Fruit fly (Drosophila melanogaster) whole organism, embryonic: ENCODE data around the gene CG11672.

Source experiments
- Asciz ChIP-seq: fragments of 200-800 bp; sonication (Bioruptor generic); optimal IDR thresholded peaks from 2 replicates; lab custom pipeline; 2017; ENCODE audit warnings: missing biosample characterization, mild to moderate bottlenecking, missing genetic modification characterization, missing genetic modification reagents
- Blimp-1 ChIP-seq: fragments of 200-800 bp; sonication (Bioruptor generic); optimal IDR thresholded peaks from 3 replicates; lab custom pipeline; 2018; ENCODE audit warnings: missing biosample characterization, missing genetic modification characterization, mild to moderate bottlenecking, moderate library complexity, missing genetic modification reagents
- CG11085 ChIP-seq: fragments of 200-800 bp; sonication (Bioruptor generic); IDR thresholded peaks from 2 replicates; pipeline ENCODE4 v1.3.6; 2022; ENCODE audit warnings: missing biosample characterization, missing genetic modification characterization
- CG11504 ChIP-seq: fragments of 200-800 bp; sonication (Bioruptor generic); optimal IDR thresholded peaks from 3 replicates; lab custom pipeline; 2019; ENCODE audit warnings: missing biosample characterization, mild to moderate bottlenecking, missing genetic modification characterization, moderate library complexity
- CG13123 ChIP-seq: fragments of 200-800 bp; sonication (Bioruptor generic); optimal IDR thresholded peaks from 2 replicates; lab custom pipeline; 2016; ENCODE audit warnings: missing biosample characterization, missing genetic modification characterization
- CG15696 ChIP-seq: fragments of 200-800 bp; sonication (Bioruptor generic); optimal IDR thresholded peaks from 2 replicates; lab custom pipeline; 2019; ENCODE audit warnings: missing biosample characterization, mild to moderate bottlenecking, missing genetic modification characterization, moderate library complexity
- CG17361 ChIP-seq: fragments of 200-800 bp; sonication (Bioruptor generic); IDR thresholded peaks from 3 replicates; pipeline ENCODE4 v1.3.6; 2022; ENCODE audit warnings: missing biosample characterization, missing genetic modification characterization
- CG17612 ChIP-seq: fragments of 200-800 bp; sonication (Bioruptor generic); IDR thresholded peaks from 2 replicates; pipeline ENCODE4 v1.3.6; 2022; ENCODE audit warnings: missing biosample characterization, missing genetic modification characterization
- CG2889 ChIP-seq: fragments of 200-800 bp; sonication (Bioruptor generic); IDR thresholded peaks from 3 replicates; pipeline ENCODE4 v1.3.6; 2022; ENCODE audit warnings: missing biosample characterization, missing genetic modification characterization
- CG31224 ChIP-seq: fragments of 200-800 bp; sonication (Bioruptor generic); IDR thresholded peaks from 2 replicates; pipeline ENCODE4 v1.3.6; 2022; ENCODE audit warnings: missing biosample characterization, missing genetic modification characterization
- CG32532 ChIP-seq: fragments of 200-800 bp; sonication (Bioruptor generic); IDR thresholded peaks from 2 replicates; pipeline ENCODE4 v1.3.6; 2022; ENCODE audit warnings: missing biosample characterization, missing genetic modification characterization
- CG33213 ChIP-seq: fragments of 200-800 bp; sonication (Bioruptor generic); optimal IDR thresholded peaks from 3 replicates; lab custom pipeline; 2016; ENCODE audit warnings: missing biosample characterization, missing genetic modification characterization
- CG3407 ChIP-seq: fragments of 200-800 bp; sonication (Bioruptor generic); optimal IDR thresholded peaks from 2 replicates; lab custom pipeline; 2018; ENCODE audit warnings: missing biosample characterization, mild to moderate bottlenecking, missing genetic modification characterization
- CG34422 ChIP-seq: fragments of 200-800 bp; sonication (Bioruptor generic); IDR thresholded peaks from 3 replicates; pipeline ENCODE4 v1.3.6; 2022; ENCODE audit warnings: missing biosample characterization, missing genetic modification characterization
- CG4282 ChIP-seq: fragments of 200-800 bp; sonication (Bioruptor generic); optimal IDR thresholded peaks from 2 replicates; lab custom pipeline; 2016; ENCODE audit warnings: missing biosample characterization, missing genetic modification characterization
- CG4328 ChIP-seq: fragments of 200-800 bp; sonication (Bioruptor generic); optimal IDR thresholded peaks from 3 replicates; lab custom pipeline; 2017; ENCODE audit warnings: missing biosample characterization, missing genetic modification reagents, missing genetic modification characterization
- CG6654 ChIP-seq: fragments of 200-800 bp; sonication (Bioruptor generic); optimal IDR thresholded peaks from 2 replicates; lab custom pipeline; 2017; ENCODE audit warnings: missing biosample characterization, mild to moderate bottlenecking, missing genetic modification characterization
- CG6813 ChIP-seq: fragments of 200-800 bp; sonication (Bioruptor generic); optimal IDR thresholded peaks from 2 replicates; lab custom pipeline; 2017; ENCODE audit warnings: missing biosample characterization, missing genetic modification characterization, mild to moderate bottlenecking, moderate library complexity, missing genetic modification reagents
- CG8281 ChIP-seq: fragments of 200-800 bp; sonication (Bioruptor generic); optimal IDR thresholded peaks from 2 replicates; lab custom pipeline; 2018; ENCODE audit warnings: missing biosample characterization, mild to moderate bottlenecking, missing genetic modification characterization, moderate library complexity
- CG9609 ChIP-seq: fragments of 200-800 bp; sonication (Bioruptor generic); optimal IDR thresholded peaks from 3 replicates; lab custom pipeline; 2016; ENCODE audit warnings: missing biosample characterization, missing genetic modification characterization
- CG9727 ChIP-seq: fragments of 200-800 bp; sonication (Bioruptor generic); optimal IDR thresholded peaks from 3 replicates; lab custom pipeline; 2017; ENCODE audit warnings: missing biosample characterization, mild to moderate bottlenecking, missing genetic modification characterization
- CG9797 ChIP-seq: fragments of 200-800 bp; sonication (Bioruptor generic); optimal IDR thresholded peaks from 3 replicates; lab custom pipeline; 2018; ENCODE audit warnings: missing biosample characterization, mild to moderate bottlenecking, missing genetic modification characterization
- CG9817 ChIP-seq: fragments of 200-800 bp; sonication (Bioruptor generic); optimal IDR thresholded peaks from 2 replicates; lab custom pipeline; 2018; ENCODE audit warnings: missing biosample characterization, mild to moderate bottlenecking, missing genetic modification characterization, moderate library complexity
- E2f2 ChIP-seq: fragments of 200-800 bp; sonication (Bioruptor generic); IDR thresholded peaks from 2 replicates; pipeline ENCODE4 v1.3.6; 2022; ENCODE audit warnings: missing biosample characterization, missing genetic modification characterization
- H15 ChIP-seq: fragments of 200-800 bp; sonication (Bioruptor generic); IDR thresholded peaks from 3 replicates; pipeline ENCODE4 v1.3.6; 2022; ENCODE audit warnings: missing biosample characterization, missing genetic modification characterization
- Hr51 ChIP-seq, 2 experiments: fragments of 200-800 bp; sonication (Bioruptor generic); optimal IDR thresholded peaks; 2 replicates in 1 of 2; 3 replicates in 1 of 2; lab custom pipeline; 2016 to 2018; ENCODE audit warnings: missing biosample characterization in 2 of 2, missing genetic modification characterization in 2 of 2, mild to moderate bottlenecking in 1 of 2, moderate library complexity in 1 of 2
- Med ChIP-seq: fragments of 200-800 bp; sonication (Bioruptor generic); peaks from one replicate; lab custom pipeline; 2016; ENCODE audit warnings: missing biosample characterization, missing genetic modification characterization, mild to moderate bottlenecking, inconsistent platforms, moderate library complexity
- Mes4 ChIP-seq: fragments of 200-800 bp; sonication (Bioruptor generic); optimal IDR thresholded peaks from 2 replicates; lab custom pipeline; 2016; ENCODE audit warnings: missing biosample characterization, missing genetic modification characterization
- NK7.1 ChIP-seq: fragments of 200-800 bp; sonication (Bioruptor generic); optimal IDR thresholded peaks from 3 replicates; lab custom pipeline; 2016; ENCODE audit warnings: missing biosample characterization, missing genetic modification characterization
- Sry-β ChIP-seq: fragments of 200-800 bp; sonication (Bioruptor generic); optimal IDR thresholded peaks from 2 replicates; lab custom pipeline; 2018; ENCODE audit warnings: missing biosample characterization, mild to moderate bottlenecking, missing genetic modification characterization, moderate library complexity
- Ssrp ChIP-seq: fragments of 200-800 bp; sonication (Bioruptor generic); optimal IDR thresholded peaks from 2 replicates; lab custom pipeline; 2018; ENCODE audit warnings: missing biosample characterization, mild to moderate bottlenecking, missing genetic modification characterization, moderate library complexity
- Vsx1 ChIP-seq: fragments of 200-800 bp; sonication (Bioruptor generic); optimal IDR thresholded peaks from 2 replicates; lab custom pipeline; 2017; ENCODE audit warnings: missing biosample characterization, mild to moderate bottlenecking, missing genetic modification characterization, missing genetic modification reagents
- ara ChIP-seq: fragments of 200-800 bp; sonication (Bioruptor generic); IDR thresholded peaks from 2 replicates; pipeline ENCODE4 v1.3.6; 2022; ENCODE audit warnings: missing biosample characterization, missing genetic modification characterization
- chinmo ChIP-seq: fragments of 200-800 bp; sonication (Bioruptor generic); IDR thresholded peaks from 4 replicates; pipeline ENCODE4 v1.3.6; 2022; ENCODE audit warnings: missing biosample characterization, missing genetic modification characterization; ENCODE audit not compliant: partially characterized antibody
- crc ChIP-seq: fragments of 200-800 bp; sonication (Bioruptor generic); optimal IDR thresholded peaks from 2 replicates; lab custom pipeline; 2016; ENCODE audit warnings: missing biosample characterization, missing genetic modification characterization
- crol ChIP-seq: fragments of 200-800 bp; sonication (Bioruptor generic); IDR thresholded peaks from 2 replicates; pipeline ENCODE4 v1.3.6; 2022; ENCODE audit warnings: missing biosample characterization, missing genetic modification characterization
- crp ChIP-seq, 2 experiments: fragments of 200-800 bp; sonication (Bioruptor generic); optimal IDR thresholded peaks; 2 replicates in 1 of 2; 3 replicates in 1 of 2; lab custom pipeline; 2017; ENCODE audit warnings: missing biosample characterization in 2 of 2, missing genetic modification characterization in 2 of 2, mild to moderate bottlenecking in 1 of 2, moderate library complexity in 1 of 2
- dati ChIP-seq: fragments of 200-800 bp; sonication (Bioruptor generic); IDR thresholded peaks from 2 replicates; pipeline ENCODE4 v1.3.6; 2022; ENCODE audit warnings: missing biosample characterization, missing genetic modification characterization
- dm ChIP-seq: fragments of 200-800 bp; sonication (Bioruptor generic); optimal IDR thresholded peaks from 3 replicates; lab custom pipeline; 2016; ENCODE audit warnings: missing biosample characterization, missing genetic modification characterization
- dmrt99B ChIP-seq: fragments of 200-800 bp; sonication (Bioruptor generic); optimal IDR thresholded peaks from 2 replicates; lab custom pipeline; 2018; ENCODE audit warnings: missing biosample characterization, mild to moderate bottlenecking, missing genetic modification characterization, moderate library complexity
- gt ChIP-seq: fragments of 200-800 bp; sonication (Bioruptor generic); IDR thresholded peaks from 2 replicates; pipeline ENCODE4 v1.3.6; 2022; ENCODE audit warnings: missing biosample characterization, missing genetic modification characterization
- jigr1 ChIP-seq: fragments of 200-800 bp; sonication (Bioruptor generic); IDR thresholded peaks from 3 replicates; pipeline ENCODE4 v1.3.6; 2022; ENCODE audit warnings: missing biosample characterization, missing genetic modification characterization
- jing ChIP-seq: fragments of 200-800 bp; sonication (Bioruptor generic); optimal IDR thresholded peaks from 2 replicates; lab custom pipeline; 2018; ENCODE audit warnings: missing biosample characterization, mild to moderate bottlenecking, missing genetic modification characterization
- pan ChIP-seq, 4 experiments: fragments of >200 bp in 3 of 4; fragments of 200-800 bp in 1 of 4; sonication (Bioruptor generic) in 1 of 4; optimal IDR thresholded peaks in 3 of 4; IDR thresholded peaks in 1 of 4; 2 replicates each; pipeline versions ENCODE4 v1.3.6 to Lab custom; 2017 to 2022; ENCODE audit warnings: missing biosample characterization in 2 of 4, missing genetic modification characterization in 2 of 4, mixed read lengths in 1 of 4
- sens-2 ChIP-seq: fragments of 200-800 bp; sonication (Bioruptor generic); IDR thresholded peaks from 2 replicates; pipeline ENCODE4 v1.3.6; 2022; ENCODE audit warnings: missing biosample characterization, missing genetic modification characterization
- tup ChIP-seq: fragments of 200-800 bp; sonication (Bioruptor generic); optimal IDR thresholded peaks from 2 replicates; lab custom pipeline; 2016; ENCODE audit warnings: missing biosample characterization, mild to moderate bottlenecking, missing genetic modification characterization, moderate library complexity
- zen ChIP-seq: fragments of 200-800 bp; sonication (Bioruptor generic); optimal IDR thresholded peaks from 3 replicates; lab custom pipeline; 2018; ENCODE audit warnings: missing biosample characterization, mild to moderate bottlenecking, missing genetic modification characterization, moderate library complexity

CG11672 gene

DNA sequence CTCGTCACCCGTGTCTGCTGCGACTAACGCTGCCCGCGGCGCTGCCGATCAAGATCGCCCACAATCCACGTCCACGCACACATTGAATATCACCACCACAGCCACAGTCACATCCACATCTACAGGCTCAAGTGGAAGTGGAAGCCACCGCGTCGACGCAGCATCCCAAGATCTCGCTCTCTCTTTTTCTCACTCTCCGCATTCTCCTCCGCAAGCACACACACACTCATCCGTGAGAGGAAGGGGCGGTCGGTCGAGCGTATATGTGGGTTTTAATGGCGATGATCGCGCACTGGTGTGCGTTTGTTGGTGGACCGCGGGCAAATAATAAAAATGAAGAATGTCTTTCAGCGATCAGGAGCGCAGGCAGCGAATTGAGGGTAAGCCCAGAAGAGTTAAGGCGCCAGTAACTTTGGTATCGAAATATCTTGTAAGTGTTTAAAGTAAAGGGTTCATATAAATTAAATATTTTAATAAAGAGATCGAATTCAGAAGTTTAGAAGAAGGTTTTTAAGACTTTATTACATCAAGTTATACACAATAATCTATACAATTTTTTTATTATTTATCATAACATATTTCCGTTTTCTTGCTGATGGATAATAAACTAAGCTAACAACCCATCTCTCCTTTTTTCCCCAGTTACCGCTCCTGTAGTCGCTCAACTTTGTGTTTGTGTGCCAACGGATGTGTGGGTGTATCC, 43.5 kb upstream of the CG11672 start, which contains the start of gene Poxm (continued):
- TF ChIP-seq tup (GFP tag; lab: Kevin White, UChicago) (peak; percentile 60), CG32532 (GFP tag; lab: Robert Waterston, UW) (peak; percentile 66), pan (optimal IDR thresholded peaks at IDR 0.05; lab: Kevin White, UChicago) (no peak), pan (GFP tag; optimal IDR thresholded peaks at IDR 0.05 in 1 of 2, IDR thresholded peaks at IDR 0.05 in 1 of 2) (peak in 1 of 2 experiments; percentile 82), dati (GFP tag; lab: Robert Waterston, UW) (0 out of 2 replicates have a peak, but pooled peaks have one; percentile 28), Blimp-1 (GFP tag; lab: Kevin White, UChicago) (peak; percentile 87), CG17361 (GFP tag; lab: Robert Waterston, UW) (peak; percentile 99), CG9609 (GFP tag; lab: Kevin White, UChicago) (peak; percentile 7), CG9797 (peak; percentile 23), CG31224 (peak; percentile 79), sens-2 (GFP tag; lab: Robert Waterston, UW) (no peak; the same call in 1 of the 2 replicates), CG11085 (GFP tag; lab: Robert Waterston, UW) (peak; percentile 57), CG6813 (GFP tag; lab: Kevin White, UChicago) (peak; percentile 74), CG9817 (tag; lab: Kevin White, UChicago) (peak; percentile 87), CG9727 (GFP tag; lab: Kevin White, UChicago) (peak; percentile 96), CG33213 (GFP tag; lab: Kevin White, UChicago) (peak; percentile 21), dmrt99B (tag; lab: Kevin White, UChicago) (peak; percentile 95), Med (GFP tag; lab: Kevin White, UChicago) (peak; percentile 90), zen (tag; lab: Kevin White, UChicago) (peak; percentile 91), CG11504 (tag; lab: Kevin White, UChicago) (peak; percentile 93), ara (GFP tag; lab: Robert Waterston, UW) (peak; percentile 84), CG17612 (GFP tag; lab: Robert Waterston, UW) (no peak; the same call in 1 of the 2 replicates), CG13123 (peak; percentile 74), crol (GFP tag; lab: Robert Waterston, UW) (0 out of 2 replicates have a peak, but pooled peaks have one; percentile 26), jigr1 (GFP tag; lab: Robert Waterston, UW) (peak; percentile 86; the same call in 2 of the 3 replicates), CG3407 (GFP tag; lab: Kevin White, UChicago) (peak; percentile 85), CG2889 (GFP tag; lab: Robert Waterston, UW) (0 out of 3 replicates have a peak, but pooled peaks have one; percentile 51), Hr51 (GFP tag; optimal IDR thresholded peaks at IDR 0.05; lab: Kevin White, UChicago) (peak; percentile 51 to 91), Sry-β (GFP tag; lab: Kevin White, UChicago) (peak; percentile 32), Ssrp (tag; lab: Kevin White, UChicago) (peak; percentile 96), CG15696 (peak; percentile 94), crc (no peak), jing (peak; percentile 58), Vsx1 (peak; percentile 69), CG6654 (peak; percentile 78), CG8281 (tag; lab: Kevin White, UChicago) (peak; percentile 75), Asciz (peak; percentile 83), CG34422 (peak; percentile 89), crp (GFP tag; optimal IDR thresholded peaks at IDR 0.05; lab: Kevin White, UChicago) (peak in 1 of 2 experiments; percentile 47), NK7.1 (GFP tag; lab: Kevin White, UChicago) (no peak), chinmo (GFP tag; lab: Robert Waterston, UW) (no peak), H15 (GFP tag; lab: Robert Waterston, UW) (peak; percentile 84), Mes4 (GFP tag; lab: Kevin White, UChicago) (no peak), dm (GFP tag; lab: Kevin White, UChicago) (peak; percentile 57), gt (GFP tag; lab: Robert Waterston, UW) (peak; percentile 83), CG4328 (GFP tag; lab: Kevin White, UChicago) (peak; percentile 86), E2f2 (GFP tag; lab: Robert Waterston, UW) (peak; percentile 53; the same call in 1 of the 2 replicates), CG4282 (GFP tag; lab: Kevin White, UChicago) (no peak)
